Fruit fly (Drosophila melanogaster) Kc167 (cell line): ENCODE data around the gene Cep290.

Source experiments
- Myc ChIP-seq: fragments of >200 bp; optimal IDR thresholded peaks from 2 replicates; lab custom pipeline; 2017; ENCODE audit warnings: missing external identifiers
- Sin3A ChIP-seq: fragments of >200 bp; optimal IDR thresholded peaks from 2 replicates; lab custom pipeline; 2018; ENCODE audit warnings: missing external identifiers
- h ChIP-seq: fragments of >200 bp; optimal IDR thresholded peaks from 3 replicates; lab custom pipeline; 2018; ENCODE audit warnings: missing external identifiers
- insv ChIP-seq: fragments of >200 bp; optimal IDR thresholded peaks from 3 replicates; lab custom pipeline; 2018; ENCODE audit warnings: missing external identifiers
- psq ChIP-seq: fragments of >200 bp; optimal IDR thresholded peaks from 2 replicates; lab custom pipeline; 2017; ENCODE audit warnings: missing external identifiers
- ttk ChIP-seq: sonication (Bioruptor generic); optimal IDR thresholded peaks from 2 replicates; lab custom pipeline; 2017; ENCODE audit warnings: missing external identifiers

Gene Cep290

dm6 chr3L:897080-897479, 53.4 kb downstream of the Cep290 start, which contains the start of gene CG34057:
TSS of gene CG34057 (plus strand) at chr3L:897380.
- TF ChIP-seq Sin3A (lab: Kevin White, UChicago) (no peak), Myc (lab: Kevin White, UChicago) (no peak), psq (no peak), ttk (lab: Kevin White, UChicago) (no peak), insv (lab: Kevin White, UChicago) (no peak), h (lab: Kevin White, UChicago) (no peak)

- TF ChIP-seq h (lab: Kevin White, UChicago) (no peak), ttk (lab: Kevin White, UChicago) (no peak), psq (no peak), Sin3A (lab: Kevin White, UChicago) (no peak), insv (lab: Kevin White, UChicago) (no peak), Myc (lab: Kevin White, UChicago) (no peak)
Observed at dm6 chr3L:899304-899703, 55.6 kb downstream of the Cep290 start.
